Fruit fly (Drosophila melanogaster) whole organism, embryonic: ENCODE results near the gene ATPsynO.

ENCODE experiments used
- CG10431 ChIP-seq: fragments of 200-800 bp; sonication (Bioruptor generic); optimal IDR thresholded peaks from 3 replicates; lab custom pipeline; 2018; ENCODE audit warnings: missing biosample characterization, mild to moderate bottlenecking, missing genetic modification characterization
- CG10959 ChIP-seq: fragments of 200-800 bp; sonication (Bioruptor generic); IDR thresholded peaks from 2 replicates; pipeline ENCODE4 v1.3.6; 2022; ENCODE audit warnings: missing biosample characterization, missing genetic modification characterization
- CG12659 ChIP-seq: fragments of 200-800 bp; sonication (Bioruptor generic); optimal IDR thresholded peaks from 3 replicates; lab custom pipeline; 2017; ENCODE audit warnings: mild to moderate bottlenecking, missing biosample characterization, missing genetic modification reagents, missing genetic modification characterization
- CG14050 ChIP-seq: fragments of 200-800 bp; sonication (Bioruptor generic); IDR thresholded peaks from 3 replicates; pipeline ENCODE4 v1.3.6; 2022; ENCODE audit warnings: missing biosample characterization, missing genetic modification characterization
- CG14860 ChIP-seq: fragments of 200-800 bp; sonication (Bioruptor generic); IDR thresholded peaks from 3 replicates; pipeline ENCODE4 v1.3.6; 2022; ENCODE audit warnings: missing biosample characterization, missing genetic modification characterization; ENCODE audit not compliant: partially characterized antibody
- CG15479 ChIP-seq: fragments of 200-800 bp; sonication (Bioruptor generic); optimal IDR thresholded peaks from 3 replicates; lab custom pipeline; 2019; ENCODE audit warnings: missing biosample characterization, mild to moderate bottlenecking, missing genetic modification characterization, moderate library complexity
- CG16779 ChIP-seq: fragments of 200-800 bp; sonication (Bioruptor generic); IDR thresholded peaks from 2 replicates; pipeline ENCODE4 v1.3.6; 2022; ENCODE audit warnings: missing biosample characterization, missing genetic modification characterization
- CG2129 ChIP-seq: fragments of 200-800 bp; sonication (Bioruptor generic); IDR thresholded peaks from 2 replicates; pipeline ENCODE4 v1.3.6; 2022; ENCODE audit warnings: missing biosample characterization, missing genetic modification characterization; ENCODE audit not compliant: partially characterized antibody
- CG4854 ChIP-seq: fragments of 200-800 bp; sonication (Bioruptor generic); optimal IDR thresholded peaks from 2 replicates; lab custom pipeline; 2016; ENCODE audit warnings: missing biosample characterization, missing genetic modification characterization, inconsistent platforms
- CG6689 ChIP-seq: fragments of 200-800 bp; sonication (Bioruptor generic); IDR thresholded peaks from 2 replicates; pipeline ENCODE4 v1.3.6; 2022; ENCODE audit warnings: missing biosample characterization, missing genetic modification characterization
- CG6791 ChIP-seq: fragments of 200-800 bp; sonication (Bioruptor generic); IDR thresholded peaks from 3 replicates; pipeline ENCODE4 v1.3.6; 2022; ENCODE audit warnings: missing biosample characterization, missing genetic modification characterization; ENCODE audit not compliant: partially characterized antibody
- CG7372 ChIP-seq: fragments of 200-800 bp; sonication (Bioruptor generic); IDR thresholded peaks from 2 replicates; pipeline ENCODE4 v1.3.6; 2022; ENCODE audit warnings: missing biosample characterization, missing genetic modification characterization
- CG7928 ChIP-seq: fragments of 200-800 bp; sonication (Bioruptor generic); optimal IDR thresholded peaks from 2 replicates; lab custom pipeline; 2017; ENCODE audit warnings: missing biosample characterization, mild to moderate bottlenecking, missing genetic modification characterization
- CG9609 ChIP-seq: fragments of 200-800 bp; sonication (Bioruptor generic); optimal IDR thresholded peaks from 3 replicates; lab custom pipeline; 2016; ENCODE audit warnings: missing biosample characterization, missing genetic modification characterization
- CG9797 ChIP-seq: fragments of 200-800 bp; sonication (Bioruptor generic); optimal IDR thresholded peaks from 3 replicates; lab custom pipeline; 2018; ENCODE audit warnings: missing biosample characterization, mild to moderate bottlenecking, missing genetic modification characterization
- CG9932 ChIP-seq: fragments of 200-800 bp; sonication (Bioruptor generic); IDR thresholded peaks from 2 replicates; pipeline ENCODE4 v1.3.6; 2022; ENCODE audit warnings: missing biosample characterization, missing genetic modification characterization
- Dbx ChIP-seq: fragments of 200-800 bp; sonication (Bioruptor generic); IDR thresholded peaks from 3 replicates; pipeline ENCODE4 v1.3.6; 2022; ENCODE audit warnings: missing biosample characterization, missing genetic modification characterization
- Eip74EF ChIP-seq, 2 experiments: fragments of 200-800 bp in 1 of 2; fragments of >200 bp in 1 of 2; sonication (Bioruptor generic) in 1 of 2; optimal IDR thresholded peaks; 2 replicates each; lab custom pipeline; 2017 to 2019; ENCODE audit warnings: missing biosample characterization in 2 of 2, missing genetic modification characterization in 2 of 2, mild to moderate bottlenecking in 1 of 2, moderate library complexity in 1 of 2
- Fer2 ChIP-seq: fragments of 200-800 bp; sonication (Bioruptor generic); optimal IDR thresholded peaks from 2 replicates; lab custom pipeline; 2018; ENCODE audit warnings: missing biosample characterization, mild to moderate bottlenecking, missing genetic modification characterization, moderate library complexity
- Gug ChIP-seq: fragments of 200-800 bp; sonication (Bioruptor generic); IDR thresholded peaks from 4 replicates; pipeline ENCODE4 v1.3.6; 2022; ENCODE audit warnings: missing biosample characterization, missing genetic modification characterization
- HLHmδ ChIP-seq: fragments of 200-800 bp; sonication (Bioruptor generic); optimal IDR thresholded peaks from 2 replicates; lab custom pipeline; 2018; ENCODE audit warnings: missing biosample characterization, mild to moderate bottlenecking, missing genetic modification characterization, moderate library complexity
- Hmr ChIP-seq: fragments of 200-800 bp; sonication (Bioruptor generic); optimal IDR thresholded peaks from 3 replicates; lab custom pipeline; 2017; ENCODE audit warnings: mild to moderate bottlenecking, missing biosample characterization, missing genetic modification reagents, missing genetic modification characterization
- Mad ChIP-seq: fragments of 200-800 bp; sonication (Bioruptor generic); optimal IDR thresholded peaks from 2 replicates; lab custom pipeline; 2016; ENCODE audit warnings: missing biosample characterization, missing genetic modification characterization
- Nf-YC ChIP-seq: fragments of 200-800 bp; optimal IDR thresholded peaks from 3 replicates; lab custom pipeline; 2019; ENCODE audit warnings: missing biosample characterization, mild to moderate bottlenecking, missing genetic modification characterization, moderate library complexity
- NfI ChIP-seq: fragments of 200-800 bp; sonication (Bioruptor generic); optimal IDR thresholded peaks from 3 replicates; lab custom pipeline; 2018; ENCODE audit warnings: missing biosample characterization, mild to moderate bottlenecking, missing genetic modification characterization, moderate library complexity
- Ptx1 ChIP-seq: fragments of 200-800 bp; sonication (Bioruptor generic); IDR thresholded peaks from 2 replicates; pipeline ENCODE4 v1.3.6; 2022; ENCODE audit warnings: missing biosample characterization, missing genetic modification characterization
- Scr ChIP-seq: fragments of 200-800 bp; sonication (Bioruptor generic); IDR thresholded peaks from 2 replicates; pipeline ENCODE4 v1.3.6; 2022; ENCODE audit warnings: missing biosample characterization, missing genetic modification characterization; ENCODE audit not compliant: partially characterized antibody
- Tbp ChIP-seq: fragments of >200 bp; optimal IDR thresholded peaks from 2 replicates; lab custom pipeline; 2018; ENCODE audit warnings: missing biosample characterization, missing genetic modification characterization
- YL-1 ChIP-seq: fragments of 200-800 bp; sonication (Bioruptor generic); optimal IDR thresholded peaks from 3 replicates; lab custom pipeline; 2017; ENCODE audit warnings: missing biosample characterization, mild to moderate bottlenecking, missing genetic modification characterization
- az2 ChIP-seq: fragments of 200-800 bp; sonication (Bioruptor generic); optimal IDR thresholded peaks from 3 replicates; lab custom pipeline; 2016; ENCODE audit warnings: missing biosample characterization, missing genetic modification characterization
- dpn ChIP-seq, 2 experiments: fragments of 200-800 bp; sonication (Bioruptor generic); optimal IDR thresholded peaks; 3 replicates each; lab custom pipeline; 2016; ENCODE audit warnings: missing biosample characterization in 2 of 2, missing genetic modification characterization in 2 of 2
- dysf ChIP-seq: fragments of 200-800 bp; sonication (Bioruptor generic); IDR thresholded peaks from 3 replicates; pipeline ENCODE4 v1.3.6; 2022; ENCODE audit warnings: missing biosample characterization, missing genetic modification characterization
- jumu ChIP-seq: fragments of 200-800 bp; sonication (Bioruptor generic); optimal IDR thresholded peaks from 3 replicates; lab custom pipeline; 2016; ENCODE audit warnings: missing biosample characterization, missing genetic modification characterization
- lilli ChIP-seq: fragments of 200-800 bp; sonication (Bioruptor generic); optimal IDR thresholded peaks from 3 replicates; lab custom pipeline; 2016; ENCODE audit warnings: missing biosample characterization, missing genetic modification characterization
- mam ChIP-seq: fragments of 200-800 bp; sonication (Bioruptor generic); optimal IDR thresholded peaks from 3 replicates; lab custom pipeline; 2016; ENCODE audit warnings: missing biosample characterization, missing genetic modification characterization
- oc ChIP-seq: fragments of 200-800 bp; sonication (Bioruptor generic); optimal IDR thresholded peaks from 2 replicates; lab custom pipeline; 2018; ENCODE audit warnings: missing biosample characterization, mild to moderate bottlenecking, missing genetic modification characterization, moderate library complexity
- p53 ChIP-seq: fragments of 200-800 bp; sonication (Bioruptor generic); optimal IDR thresholded peaks from 2 replicates; lab custom pipeline; 2016; ENCODE audit warnings: missing biosample characterization, missing genetic modification characterization
- pan ChIP-seq, 4 experiments: fragments of >200 bp in 3 of 4; fragments of 200-800 bp in 1 of 4; sonication (Bioruptor generic) in 1 of 4; optimal IDR thresholded peaks in 3 of 4; IDR thresholded peaks in 1 of 4; 2 replicates each; pipeline versions ENCODE4 v1.3.6 to Lab custom; 2017 to 2022; ENCODE audit warnings: missing biosample characterization in 2 of 4, missing genetic modification characterization in 2 of 4, mixed read lengths in 1 of 4
- phol ChIP-seq: fragments of 200-800 bp; sonication (Bioruptor generic); optimal IDR thresholded peaks from 3 replicates; lab custom pipeline; 2018; ENCODE audit warnings: missing biosample characterization, mild to moderate bottlenecking, missing genetic modification characterization, moderate library complexity
- prd ChIP-seq, 3 experiments: fragments of >200 bp in 2 of 3; fragments of 200-800 bp in 1 of 3; sonication (Bioruptor generic) in 1 of 3; optimal IDR thresholded peaks in 2 of 3; IDR thresholded peaks in 1 of 3; 2 replicates in 2 of 3; 3 replicates in 1 of 3; pipeline versions ENCODE4 v1.3.6 to Lab custom; 2017 to 2022; ENCODE audit warnings: missing biosample characterization in 1 of 3, missing genetic modification characterization in 1 of 3
- pzg ChIP-seq: fragments of 200-800 bp; sonication (Bioruptor generic); optimal IDR thresholded peaks from 3 replicates; lab custom pipeline; 2018; ENCODE audit warnings: missing biosample characterization, mild to moderate bottlenecking, missing genetic modification characterization, moderate library complexity
- repo ChIP-seq: fragments of 200-800 bp; sonication (Bioruptor generic); optimal IDR thresholded peaks from 2 replicates; lab custom pipeline; 2016; ENCODE audit warnings: missing biosample characterization, missing genetic modification characterization
- ssp ChIP-seq: fragments of 200-800 bp; sonication (Bioruptor generic); IDR thresholded peaks from 2 replicates; pipeline ENCODE4 v1.3.6; 2022; ENCODE audit warnings: missing biosample characterization, missing genetic modification characterization
- stwl ChIP-seq: fragments of 200-800 bp; sonication (Bioruptor generic); optimal IDR thresholded peaks from 3 replicates; lab custom pipeline; 2018; ENCODE audit warnings: missing biosample characterization, mild to moderate bottlenecking, missing genetic modification characterization, moderate library complexity
- vnd ChIP-seq: fragments of 200-800 bp; sonication (Bioruptor generic); IDR thresholded peaks from 3 replicates; pipeline ENCODE4 v1.3.6; 2022; ENCODE audit warnings: missing biosample characterization, missing genetic modification characterization; ENCODE audit not compliant: partially characterized antibody
- zfh1 ChIP-seq: fragments of 200-800 bp; sonication (Bioruptor generic); IDR thresholded peaks from 3 replicates; pipeline ENCODE4 v1.3.6; 2022; ENCODE audit warnings: missing biosample characterization, missing genetic modification characterization

The ATPsynO gene

dm6 chr3R:15262710-15263672 is 2.4 kb upstream of the ATPsynO start, which contains the start of the genes eIF2gamma and Set (continued):
- TF ChIP-seq phol (tag; lab: Kevin White, UChicago): peak; percentile 62
- peak; percentile 64 for TF ChIP-seq Dbx (GFP tag; lab: Robert Waterston, UW)
- no peak for TF ChIP-seq CG4854
- TF ChIP-seq lilli (GFP tag; lab: Kevin White, UChicago): peak; percentile 63
- peak; percentile 95 for TF ChIP-seq Scr (GFP tag; lab: Robert Waterston, UW)
- no peak for TF ChIP-seq Mad (GFP tag; lab: Kevin White, UChicago)
- TF ChIP-seq CG9797 (GFP tag; lab: Kevin White, UChicago): peak; percentile 54
- peak; percentile 17 for TF ChIP-seq Tbp (GFP tag; lab: Kevin White, UChicago)
- peak in 1 of 2 experiments; percentile 66 for TF ChIP-seq dpn (GFP tag; optimal IDR thresholded peaks at IDR 0.05; lab: Kevin White, UChicago)
- TF ChIP-seq Fer2 (tag; lab: Kevin White, UChicago): no peak
- no peak for TF ChIP-seq prd (optimal IDR thresholded peaks at IDR 0.05; lab: Kevin White, UChicago)
- TF ChIP-seq prd (GFP tag; IDR thresholded peaks at IDR 0.05; lab: Robert Waterston, UW): peak; percentile 54; the same call in 2 of the 3 replicates
- 0 out of 2 replicates have a peak, but pooled peaks have one; percentile 6 for TF ChIP-seq CG16779 (GFP tag; lab: Robert Waterston, UW)
- peak; percentile 96 for TF ChIP-seq CG14860
- TF ChIP-seq CG7372 (GFP tag; lab: Robert Waterston, UW): no peak
- no peak for TF ChIP-seq Eip74EF (GFP tag; optimal IDR thresholded peaks at IDR 0.05; lab: Kevin White, UChicago)
- TF ChIP-seq Hmr: no peak
- no peak for TF ChIP-seq pan (optimal IDR thresholded peaks at IDR 0.05; lab: Kevin White, UChicago)
- peak in 1 of 2 experiments; percentile 20 for TF ChIP-seq pan (GFP tag; optimal IDR thresholded peaks at IDR 0.05 in 1 of 2, IDR thresholded peaks at IDR 0.05 in 1 of 2)
- no peak for TF ChIP-seq zfh1 (GFP tag; lab: Robert Waterston, UW)
- TF ChIP-seq CG2129 (GFP tag; lab: Robert Waterston, UW): peak; percentile 88
- TF ChIP-seq dysf (GFP tag; lab: Robert Waterston, UW): peak; percentile 44; the same call in 1 of the 3 replicates
- TF ChIP-seq pzg (GFP tag; lab: Kevin White, UChicago): peak; percentile 96
- TF ChIP-seq vnd (GFP tag; lab: Robert Waterston, UW): peak; percentile 96
- no peak for TF ChIP-seq CG14050 (GFP tag; lab: Robert Waterston, UW)
- peak; percentile 5 for TF ChIP-seq p53 (GFP tag; lab: Kevin White, UChicago)
- peak; percentile 24; the same call in 1 of the 2 replicates for TF ChIP-seq CG10959 (GFP tag; lab: Robert Waterston, UW)
- peak; percentile 58 for TF ChIP-seq mam (GFP tag; lab: Kevin White, UChicago)
- TF ChIP-seq CG12659 (GFP tag; lab: Kevin White, UChicago): peak; percentile 68
- TF ChIP-seq CG7928 (GFP tag; lab: Kevin White, UChicago): peak; percentile 7
- TF ChIP-seq HLHmδ (GFP tag; lab: Kevin White, UChicago): peak; percentile 51
- peak; percentile 51 for TF ChIP-seq CG9609
- no peak for TF ChIP-seq NfI (GFP tag; lab: Kevin White, UChicago)
- TF ChIP-seq CG6791: peak; percentile 99
- TF ChIP-seq jumu (GFP tag; lab: Kevin White, UChicago): peak; percentile 55
- TF ChIP-seq YL-1 (GFP tag; lab: Kevin White, UChicago): peak; percentile 51
- no peak for TF ChIP-seq oc (tag; lab: Kevin White, UChicago)
- no peak; the same call in 1 of the 2 replicates for TF ChIP-seq Ptx1 (GFP tag; lab: Robert Waterston, UW)
- peak; percentile 15 for TF ChIP-seq CG10431
- TF ChIP-seq Nf-YC: no peak
- peak; percentile 58; the same call in 1 of the 4 replicates for TF ChIP-seq Gug (GFP tag; lab: Robert Waterston, UW)
- TF ChIP-seq ssp (GFP tag; lab: Robert Waterston, UW): peak; percentile 52
- no peak for TF ChIP-seq az2 (GFP tag; lab: Kevin White, UChicago)
- peak; percentile 87 for TF ChIP-seq CG9932 (GFP tag; lab: Robert Waterston, UW)
- TF ChIP-seq CG6689: no peak
- no peak for TF ChIP-seq repo (GFP tag; lab: Kevin White, UChicago)
- TF ChIP-seq stwl (tag; lab: Kevin White, UChicago): peak; percentile 78
- peak; percentile 36 for TF ChIP-seq CG15479 (GFP tag; lab: Kevin White, UChicago)
